Worm (Caenorhabditis elegans): ENCODE measurements around the gene ZK84.2.
"Not testable (repeated sequence)": the region's sequence is repeated elsewhere in the genome, so short reads cannot be mapped to it uniquely, and the experiment has no call there.

The ZK84.2 gene

DNA sequence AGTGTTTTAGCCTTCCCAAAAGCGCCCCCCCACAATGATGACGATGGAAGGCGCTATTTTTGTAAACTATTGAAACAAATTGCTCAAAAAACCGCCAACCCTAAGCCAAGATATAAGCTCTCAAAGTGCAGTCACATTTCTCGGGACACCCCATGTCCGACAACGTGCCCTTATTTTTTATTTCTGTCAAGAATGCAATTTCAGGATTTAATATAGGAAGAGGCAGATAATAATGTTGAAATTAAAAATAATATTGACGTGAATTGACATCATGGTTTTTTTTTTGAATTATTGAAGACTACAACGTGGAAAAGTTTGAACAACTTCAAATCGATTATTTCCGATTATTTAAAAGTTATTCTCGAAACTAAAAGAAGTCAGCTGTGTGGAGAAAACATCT is at the start of gene ZK84.2:
ZK84.2 (plus strand) TSS at position 301 of the 400 bp plus-strand sequence.
- not testable (repeated sequence) for TF ChIP-seq fos-1, sem-4, lin-39 (tag; optimal IDR thresholded peaks at IDR 0.05)

DNA sequence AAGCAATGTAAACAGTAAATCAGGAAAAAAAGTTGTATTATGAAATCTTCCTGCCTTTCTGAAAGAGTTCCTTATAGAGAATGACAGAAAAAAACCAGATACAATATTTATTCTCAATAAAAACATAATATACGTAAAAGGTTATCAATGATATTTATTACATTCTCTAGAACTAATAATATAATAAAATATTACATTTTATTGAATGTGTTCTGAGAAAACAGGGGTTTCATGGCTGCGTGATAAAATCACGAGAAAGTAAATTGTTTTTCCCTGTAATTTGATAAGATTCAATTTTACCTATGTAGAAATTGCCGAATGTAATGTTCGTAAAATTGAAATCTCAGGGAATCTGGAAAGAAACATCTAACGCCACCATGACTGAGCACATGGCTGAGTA is 49.2 kb upstream of the ZK84.2 start:
- TF ChIP-seq mbf-1 (tag; optimal IDR thresholded peaks at IDR 0.05) (no peak), nhr-21 (tag; optimal IDR thresholded peaks at IDR 0.05) (peak; percentile 16), fos-1 (tag; optimal IDR thresholded peaks at IDR 0.05) (no peak), dmd-4 (tag; optimal IDR thresholded peaks at IDR 0.05) (peak; percentile 54), nhr-129 (tag; optimal IDR thresholded peaks at IDR 0.05) (no peak), Y55F3AM.14 (GFP tag; optimal IDR thresholded peaks at IDR 0.05) (no peak), nhr-237 (tag; optimal IDR thresholded peaks at IDR 0.05) (no peak), unc-55 (GFP tag; optimal IDR thresholded peaks at IDR 0.05) (no peak)

DNA sequence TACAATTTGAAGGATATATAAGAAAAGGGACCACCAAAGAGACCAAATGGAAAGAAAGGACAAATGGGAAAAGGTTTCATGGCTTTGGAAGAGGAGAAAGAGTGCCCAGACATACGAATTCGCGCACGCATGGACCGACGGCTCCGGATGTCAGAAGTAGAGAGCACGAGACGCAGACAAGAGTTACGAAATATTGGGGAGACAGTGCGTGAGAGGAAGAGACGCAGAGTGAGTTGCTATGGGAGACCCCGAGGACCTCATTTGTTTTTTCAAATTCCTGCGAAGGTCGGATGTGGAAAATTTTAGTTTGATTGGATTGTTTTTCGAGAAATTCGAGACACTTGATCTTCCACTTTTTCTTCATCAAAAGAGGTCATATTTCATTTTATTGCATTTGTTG is 47.5 kb upstream of the ZK84.2 start:
- TF ChIP-seq crh-2 (tag; optimal IDR thresholded peaks at IDR 0.05) (no peak), nhr-6 (tag; optimal IDR thresholded peaks at IDR 0.05) (no peak), sma-9 (GFP tag; optimal IDR thresholded peaks at IDR 0.05) (peak; percentile 2), sma-9 (tag; optimal IDR thresholded peaks at IDR 0.05) (no peak), nhr-11 (tag; optimal IDR thresholded peaks at IDR 0.05) (no peak), fos-1 (tag; optimal IDR thresholded peaks at IDR 0.05) (no peak), nhr-237 (tag; optimal IDR thresholded peaks at IDR 0.05) (no peak), F13H6.1 (tag; optimal IDR thresholded peaks at IDR 0.05) (peak; percentile 16), egl-27 (tag; optimal IDR thresholded peaks at IDR 0.05) (no peak), ceh-16 (tag; optimal IDR thresholded peaks at IDR 0.05) (no peak), zag-1 (tag; optimal IDR thresholded peaks at IDR 0.05) (peak; percentile 31), ceh-82 (tag; optimal IDR thresholded peaks at IDR 0.05) (no peak), mbf-1 (tag; optimal IDR thresholded peaks at IDR 0.05) (no peak), nhr-21 (tag; optimal IDR thresholded peaks at IDR 0.05) (no peak), snpc-4 (tag; optimal IDR thresholded peaks at IDR 0.05) (peak; percentile 23), C34F6.9 (tag; optimal IDR thresholded peaks at IDR 0.05) (peak; percentile 39), unc-55 (GFP tag; optimal IDR thresholded peaks at IDR 0.05) (peak; percentile 26), nhr-12 (tag; optimal IDR thresholded peaks at IDR 0.05) (no peak), ZK546.5 (tag; optimal IDR thresholded peaks at IDR 0.05) (no peak), nhr-10 (tag; optimal IDR thresholded peaks at IDR 0.05) (no peak), nhr-129 (tag; optimal IDR thresholded peaks at IDR 0.05) (peak; percentile 32), unc-39 (tag; optimal IDR thresholded peaks at IDR 0.05) (no peak), lin-13 (GFP tag; optimal IDR thresholded peaks at IDR 0.05) (no peak), ztf-1 (GFP tag; conservative IDR thresholded peaks at IDR 0.05) (no peak), lsy-2 (tag; optimal IDR thresholded peaks at IDR 0.05) (peak in 1 of 2 experiments; percentile 21), sem-4 (tag; optimal IDR thresholded peaks at IDR 0.05) (no peak), skn-1 (tag; optimal IDR thresholded peaks at IDR 0.05) (no peak), sma-3 (GFP tag; optimal IDR thresholded peaks at IDR 0.05) (no peak), Y55F3AM.14 (GFP tag; optimal IDR thresholded peaks at IDR 0.05) (no peak), elt-1 (tag; optimal IDR thresholded peaks at IDR 0.05) (no peak), nhr-25 (tag; optimal IDR thresholded peaks at IDR 0.05) (no peak), elt-3 (tag; optimal IDR thresholded peaks at IDR 0.05) (no peak), lin-11 (tag; optimal IDR thresholded peaks at IDR 0.05) (peak; percentile 55), alr-1 (tag; optimal IDR thresholded peaks at IDR 0.05) (no peak), unc-62 (GFP tag; optimal IDR thresholded peaks at IDR 0.05) (no peak), ztf-4 (tag; optimal IDR thresholded peaks at IDR 0.05) (no peak), mdl-1 (tag; optimal IDR thresholded peaks at IDR 0.05) (no peak), peb-1 (tag; optimal IDR thresholded peaks at IDR 0.05) (no peak), aly-2 (tag; optimal IDR thresholded peaks at IDR 0.05) (no peak)

DNA sequence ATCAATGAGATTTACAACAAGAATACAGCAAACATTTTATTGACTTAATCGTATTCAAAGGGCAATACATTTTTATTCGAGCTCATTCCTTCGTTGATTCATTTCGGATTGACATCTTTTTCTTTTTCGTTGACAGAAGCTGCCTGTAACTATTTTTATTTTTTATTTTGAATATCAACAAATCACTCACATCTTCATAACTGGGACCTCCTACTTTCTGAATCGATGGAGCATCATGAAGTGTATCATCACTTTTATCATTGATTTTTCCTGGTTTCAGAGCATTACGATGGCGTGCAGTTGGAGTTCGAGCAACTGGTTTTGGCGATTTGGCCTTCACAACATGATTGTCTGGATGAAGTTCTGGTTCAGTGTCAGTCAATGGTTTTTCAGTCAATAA is 46.1 kb upstream of the ZK84.2 start, which contains the start of gene B0034.1:
B0034.1 (plus strand) TSS at position 301 of the 400 bp plus-strand sequence.
- TF ChIP-seq fos-1 (tag; optimal IDR thresholded peaks at IDR 0.05) (no peak), ceh-82 (tag; optimal IDR thresholded peaks at IDR 0.05) (no peak), nhr-77 (tag; optimal IDR thresholded peaks at IDR 0.05) (no peak), peb-1 (tag; optimal IDR thresholded peaks at IDR 0.05) (no peak), ztf-1 (GFP tag; conservative IDR thresholded peaks at IDR 0.05) (no peak), aly-2 (tag; optimal IDR thresholded peaks at IDR 0.05) (no peak), lin-11 (tag; optimal IDR thresholded peaks at IDR 0.05) (no peak), ztf-11 (tag; optimal IDR thresholded peaks at IDR 0.05) (no peak), zag-1 (tag; optimal IDR thresholded peaks at IDR 0.05) (no peak), unc-62 (GFP tag; optimal IDR thresholded peaks at IDR 0.05) (no peak), nhr-129 (tag; optimal IDR thresholded peaks at IDR 0.05) (no peak), sem-4 (tag; optimal IDR thresholded peaks at IDR 0.05) (no peak)

Measured in whole organism, L2 larva.